Worm (Caenorhabditis elegans) whole organism, young adult: Measurements from ENCODE around the gene nep-20.

Experiments
- B0261.1 ChIP-seq: sonication (generic microtip); optimal IDR thresholded peaks from 2 replicates; lab custom pipeline; 2016; ENCODE audit warnings: mild to moderate bottlenecking, missing genetic modification characterization, moderate library complexity, missing compliant biosample characterization
- F37B4.10 ChIP-seq: fragments of 200-800 bp; sonication (Bioruptor generic); IDR thresholded peaks from 2 replicates; pipeline ENCODE4 v1.3.6; 2022; ENCODE audit warnings: missing genetic modification characterization, missing compliant biosample characterization
- nfyb-1 ChIP-seq: fragments of 200-800 bp; sonication (Bioruptor generic); IDR thresholded peaks from 2 replicates; pipeline ENCODE4 v1.3.6; 2022; ENCODE audit warnings: missing genetic modification reagents, missing genetic modification characterization, missing compliant biosample characterization
- snpc-4 ChIP-seq, 5 experiments: fragments of 150-350 bp in 1 of 5; sonication (generic microtip) in 4 of 5; optimal IDR thresholded peaks; 2 replicates each; lab custom pipeline; 2014 to 2018; ENCODE audit warnings: missing genetic modification characterization in 5 of 5, missing biosample characterization in 3 of 5, antibody characterized with exemption in 2 of 5, mild to moderate bottlenecking in 2 of 5, missing compliant biosample characterization in 2 of 5, missing genotype in 2 of 5, moderate library complexity in 2 of 5, missing genetic modification reagents in 1 of 5

ce11 chrII:3428158-3428704 lies 32.8 kb upstream of the nep-20 start:
- TF ChIP-seq F37B4.10 (GFP tag; lab: Robert Waterston, UW) (no peak), snpc-4 (GFP tag; optimal IDR thresholded peaks at IDR 0.05; lab: Kevin White, UChicago) (no peak), snpc-4 (tag; optimal IDR thresholded peaks at IDR 0.05; lab: Kevin White, UChicago) (no peak), B0261.1 (tag; lab: Kevin White, UChicago) (no peak), nfyb-1 (GFP tag; lab: Robert Waterston, UW) (no peak)
